Worm (Caenorhabditis elegans) whole organism, L3 larva: ENCODE data around the gene E02H4.2.

ENCODE experiments used
- ceh-82 ChIP-seq: fragments of 150-350 bp; optimal IDR thresholded peaks from 2 replicates; lab custom pipeline; 2014; ENCODE audit warnings: missing biosample characterization, missing genetic modification characterization
- elt-2 ChIP-seq: sonication (generic microtip); optimal IDR thresholded peaks from 2 replicates; lab custom pipeline; 2016; ENCODE audit warnings: missing genetic modification reagents, mild to moderate bottlenecking, missing genetic modification characterization, missing compliant biosample characterization
- elt-3 ChIP-seq, 3 experiments: fragments of 150-350 bp in 1 of 3; sonication (generic microtip) in 2 of 3; optimal IDR thresholded peaks; 2 replicates in 2 of 3; 4 replicates in 1 of 3; lab custom pipeline; 2014 to 2017; ENCODE audit warnings: missing biosample characterization in 3 of 3, missing genetic modification characterization in 3 of 3
- nhr-25 ChIP-seq: sonication (generic microtip); optimal IDR thresholded peaks from 2 replicates; lab custom pipeline; 2017; ENCODE audit warnings: missing biosample characterization, missing genetic modification characterization
- ztf-11 ChIP-seq: fragments of 150-350 bp; optimal IDR thresholded peaks from 2 replicates; lab custom pipeline; 2014; ENCODE audit warnings: missing biosample characterization, missing genetic modification characterization

DNA sequence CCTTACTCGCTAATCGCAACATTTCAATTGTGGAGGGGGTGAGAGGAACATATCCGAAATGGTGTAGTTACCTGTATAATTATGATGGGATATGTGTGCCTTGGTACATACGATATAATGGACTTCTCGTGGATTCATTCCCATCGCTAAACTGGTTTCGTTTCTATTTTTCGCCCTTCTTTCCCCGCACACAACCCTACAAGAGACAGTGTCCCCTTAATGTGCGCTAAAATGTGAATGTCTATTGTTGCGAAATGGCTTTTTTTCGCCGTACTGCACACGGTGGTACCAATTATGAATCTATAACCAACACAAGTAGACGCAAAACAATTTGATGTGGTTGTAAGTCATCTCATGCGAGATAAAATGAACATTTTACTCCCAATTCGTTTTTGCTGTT, 47.9 kb upstream of the E02H4.2 start:
- no peak for TF ChIP-seq elt-3 (tag; optimal IDR thresholded peaks at IDR 0.05; lab: Kevin White, UChicago)
- TF ChIP-seq elt-2 (tag; lab: Kevin White, UChicago): no peak
- TF ChIP-seq nhr-25: no peak
- no peak for TF ChIP-seq ztf-11 (tag; lab: Kevin White, UChicago)
- no peak for TF ChIP-seq ceh-82
